Worm (Caenorhabditis elegans) whole organism, mixed stage, embryonic: Measurements from ENCODE around the gene wrt-4.

Source experiments
- blmp-1 ChIP-seq: fragments of 150-350 bp; optimal IDR thresholded peaks from 2 replicates; lab custom pipeline; 2014; ENCODE audit warnings: missing biosample characterization, missing genetic modification characterization
- elt-1 ChIP-seq: sonication (generic microtip); optimal IDR thresholded peaks from 2 replicates; lab custom pipeline; 2017; ENCODE audit warnings: missing genetic modification characterization, mild to moderate bottlenecking, missing compliant biosample characterization, antibody characterized with exemption, moderate library complexity, borderline replicate concordance; ENCODE audit not compliant: insufficient read depth
- elt-3 ChIP-seq: fragments of 150-350 bp; optimal IDR thresholded peaks from 2 replicates; lab custom pipeline; 2014; ENCODE audit warnings: missing biosample characterization, missing genetic modification characterization
- flh-1 ChIP-seq: fragments of 200-800 bp; sonication (Bioruptor generic); optimal IDR thresholded peaks from 2 replicates; lab custom pipeline; 2018; ENCODE audit warnings: mild to moderate bottlenecking, missing genetic modification characterization, moderate library complexity, missing compliant biosample characterization
- lsy-2 ChIP-seq: fragments of 150-350 bp; optimal IDR thresholded peaks from 2 replicates; lab custom pipeline; 2014; ENCODE audit warnings: missing biosample characterization, missing genetic modification characterization
- nhr-12 ChIP-seq: fragments of 150-350 bp; optimal IDR thresholded peaks from 2 replicates; lab custom pipeline; 2014; ENCODE audit warnings: missing biosample characterization, missing genetic modification characterization
- nhr-237 ChIP-seq: fragments of 150-350 bp; optimal IDR thresholded peaks from 2 replicates; lab custom pipeline; 2014; ENCODE audit warnings: missing biosample characterization, missing genetic modification characterization
- snpc-4 ChIP-seq: fragments of 150-350 bp; optimal IDR thresholded peaks from 2 replicates; lab custom pipeline; 2014; ENCODE audit warnings: missing biosample characterization, missing genetic modification characterization
- sptf-1 ChIP-seq: sonication (generic microtip); optimal IDR thresholded peaks from 2 replicates; lab custom pipeline; 2017; ENCODE audit warnings: mild to moderate bottlenecking, missing genetic modification characterization, moderate library complexity, missing compliant biosample characterization
- tbx-8 ChIP-seq: fragments of 200-800 bp; sonication (Bioruptor generic); optimal IDR thresholded peaks from 2 replicates; lab custom pipeline; 2018; ENCODE audit warnings: mild to moderate bottlenecking, missing genetic modification characterization, moderate library complexity, missing compliant biosample characterization
- unc-62 ChIP-seq: fragments of 150-350 bp; optimal IDR thresholded peaks from 2 replicates; lab custom pipeline; 2014; ENCODE audit warnings: missing biosample characterization, missing genetic modification reagents, missing genetic modification characterization
- ztf-11 ChIP-seq: fragments of 150-350 bp; optimal IDR thresholded peaks from 2 replicates; lab custom pipeline; 2014; ENCODE audit warnings: missing biosample characterization, missing genetic modification characterization

- TF ChIP-seq snpc-4 (tag; lab: Kevin White, UChicago) (no peak), sptf-1 (no peak), tbx-8 (GFP tag; lab: Kevin White, UChicago) (no peak), elt-1 (tag; lab: Kevin White, UChicago) (no peak), lsy-2 (tag; lab: Kevin White, UChicago) (no peak), elt-3 (tag; lab: Kevin White, UChicago) (no peak), flh-1 (GFP tag; lab: Kevin White, UChicago) (no peak), nhr-237 (tag; lab: Kevin White, UChicago) (no peak), nhr-12 (tag; lab: Kevin White, UChicago) (no peak), unc-62 (no peak), blmp-1 (tag; lab: Kevin White, UChicago) (no peak), ztf-11 (tag; lab: Kevin White, UChicago) (no peak)
Observed at ce11 chrX:15757169-15757568, at the start of gene wrt-4.
